Fruit fly (Drosophila melanogaster) whole organism, adult: ENCODE measurements around the gene CG7208.

Experiments
- CG11617 ChIP-seq: fragments of 200-800 bp; sonication (Bioruptor generic); optimal IDR thresholded peaks from 2 replicates; lab custom pipeline; 2017; ENCODE audit warnings: mild to moderate bottlenecking, missing biosample characterization, missing genetic modification reagents, missing genetic modification characterization
- CG12768 ChIP-seq: fragments of 200-800 bp; sonication (Bioruptor generic); optimal IDR thresholded peaks from 2 replicates; lab custom pipeline; 2017; ENCODE audit warnings: missing biosample characterization, missing genetic modification characterization, mild to moderate bottlenecking, moderate library complexity, missing genetic modification reagents
- CG14711 ChIP-seq: fragments of 200-800 bp; sonication (Bioruptor generic); optimal IDR thresholded peaks from 2 replicates; lab custom pipeline; 2018; ENCODE audit warnings: missing biosample characterization, mild to moderate bottlenecking, missing genetic modification characterization, moderate library complexity
- CG1620 ChIP-seq: fragments of 200-800 bp; sonication (Bioruptor generic); optimal IDR thresholded peaks from 2 replicates; lab custom pipeline; 2016; ENCODE audit warnings: missing biosample characterization, missing genetic modification characterization
- CG33017 ChIP-seq: fragments of 200-800 bp; sonication (Bioruptor generic); optimal IDR thresholded peaks from 2 replicates; lab custom pipeline; 2018; ENCODE audit warnings: missing biosample characterization, mild to moderate bottlenecking, missing genetic modification characterization, moderate library complexity
- CG5204 ChIP-seq: fragments of 200-800 bp; sonication (Bioruptor generic); optimal IDR thresholded peaks from 2 replicates; lab custom pipeline; 2016; ENCODE audit warnings: missing biosample characterization, missing genetic modification characterization
- CG7045 ChIP-seq: fragments of 200-800 bp; sonication (Bioruptor generic); optimal IDR thresholded peaks from 2 replicates; lab custom pipeline; 2017; ENCODE audit warnings: missing biosample characterization, mild to moderate bottlenecking, missing genetic modification characterization
- CG7101 ChIP-seq: fragments of 200-800 bp; sonication (Bioruptor generic); optimal IDR thresholded peaks from 2 replicates; lab custom pipeline; 2018; ENCODE audit warnings: missing biosample characterization, mild to moderate bottlenecking, missing genetic modification characterization, moderate library complexity
- Clk ChIP-seq: fragments of 200-800 bp; sonication (Bioruptor generic); optimal IDR thresholded peaks from 2 replicates; lab custom pipeline; 2017; ENCODE audit warnings: missing biosample characterization, missing genetic modification characterization
- Crg-1 ChIP-seq: fragments of 200-800 bp; sonication (Bioruptor generic); optimal IDR thresholded peaks from 2 replicates; lab custom pipeline; 2016; ENCODE audit warnings: missing biosample characterization, missing genetic modification characterization
- Hr96 ChIP-seq: fragments of 200-800 bp; sonication (Bioruptor generic); optimal IDR thresholded peaks from 2 replicates; lab custom pipeline; 2016; ENCODE audit warnings: missing biosample characterization, missing genetic modification characterization
- Mnt ChIP-seq: fragments of 200-800 bp; sonication (Bioruptor generic); optimal IDR thresholded peaks from 2 replicates; lab custom pipeline; 2016; ENCODE audit warnings: missing biosample characterization, mild to moderate bottlenecking, missing genetic modification characterization
- bab1 ChIP-seq: fragments of 200-800 bp; sonication (Bioruptor generic); optimal IDR thresholded peaks from 3 replicates; lab custom pipeline; 2019; ENCODE audit warnings: missing biosample characterization, mild to moderate bottlenecking, missing genetic modification characterization, moderate library complexity
- cic ChIP-seq: fragments of 200-800 bp; sonication (Bioruptor generic); optimal IDR thresholded peaks from 2 replicates; lab custom pipeline; 2017; ENCODE audit warnings: missing biosample characterization, mild to moderate bottlenecking, missing genetic modification characterization, moderate library complexity
- cnc ChIP-seq, 2 experiments: fragments of >200 bp; optimal IDR thresholded peaks; 2 replicates each; lab custom pipeline; 2017
- kay ChIP-seq: fragments of 200-800 bp; sonication (Bioruptor generic); peaks from one replicate; lab custom pipeline; 2016; ENCODE audit warnings: missing biosample characterization, missing genetic modification characterization, borderline replicate concordance
- ovo ChIP-seq: fragments of 200-800 bp; sonication (Bioruptor generic); optimal IDR thresholded peaks from 2 replicates; lab custom pipeline; 2016; ENCODE audit warnings: missing biosample characterization, missing genetic modification characterization
- pad ChIP-seq: fragments of 200-800 bp; sonication (Bioruptor generic); optimal IDR thresholded peaks from 3 replicates; lab custom pipeline; 2017; ENCODE audit warnings: missing biosample characterization, missing genetic modification characterization, mild to moderate bottlenecking, moderate library complexity, missing genetic modification reagents
- tj ChIP-seq: fragments of 200-800 bp; sonication (Bioruptor generic); optimal IDR thresholded peaks from 3 replicates; lab custom pipeline; 2017; ENCODE audit warnings: missing biosample characterization, mild to moderate bottlenecking, missing genetic modification characterization, moderate library complexity
- toe ChIP-seq: fragments of 200-800 bp; sonication (Bioruptor generic); optimal IDR thresholded peaks from 2 replicates; lab custom pipeline; 2016; ENCODE audit warnings: missing biosample characterization, missing genetic modification characterization

The CG7208 gene

DNA sequence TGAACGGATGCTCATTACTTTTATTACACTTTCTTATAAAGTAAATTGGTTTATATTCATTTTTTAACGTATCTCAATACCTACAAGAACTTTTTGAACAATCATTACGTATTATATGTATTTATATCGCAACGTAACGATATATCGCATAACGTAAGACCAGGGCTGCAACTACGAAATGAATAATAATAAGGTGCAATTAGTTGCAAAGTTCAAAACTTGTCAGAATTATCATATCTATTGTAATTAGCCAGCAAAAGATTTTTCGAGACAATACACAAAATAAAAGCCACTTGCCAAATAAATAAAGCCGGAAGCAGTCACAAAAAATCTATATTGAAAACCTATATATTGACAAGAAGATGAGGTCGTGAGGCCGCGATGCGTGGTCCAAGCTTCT lies 29.8 kb upstream of the CG7208 start:
- peak; percentile 22 for TF ChIP-seq CG11617
- peak; percentile 69 for TF ChIP-seq toe (GFP tag; lab: Kevin White, UChicago)
- no peak for TF ChIP-seq Crg-1 (GFP tag; lab: Kevin White, UChicago)
- no peak for TF ChIP-seq cnc (optimal IDR thresholded peaks at IDR 0.05; lab: Kevin White, UChicago)
- TF ChIP-seq bab1 (GFP tag; lab: Kevin White, UChicago) = peak; percentile 52
- TF ChIP-seq Hr96 (GFP tag; lab: Kevin White, UChicago) = peak; percentile 55
- peak; percentile 22 for TF ChIP-seq CG14711 (tag; lab: Kevin White, UChicago)
- TF ChIP-seq CG12768 (GFP tag; lab: Kevin White, UChicago) = peak; percentile 35
- TF ChIP-seq CG7101 (tag; lab: Kevin White, UChicago) = peak; percentile 10
- peak; percentile 29 for TF ChIP-seq Mnt
- TF ChIP-seq CG5204 = peak; percentile 31
- no peak for TF ChIP-seq tj
- peak; percentile 32 for TF ChIP-seq CG33017 (tag; lab: Kevin White, UChicago)

dm6 chr3R:18208479-18208878 lies 23.0 kb upstream of the CG7208 start, which contains the start of gene CG44158:
Gene CG44158, plus strand, starts transcription at chr3R:18208779.
- TF ChIP-seq CG7101 (tag; lab: Kevin White, UChicago) (no peak), cnc (optimal IDR thresholded peaks at IDR 0.05; lab: Kevin White, UChicago) (no peak), Clk (GFP tag; lab: Kevin White, UChicago) (no peak), CG12768 (GFP tag; lab: Kevin White, UChicago) (no peak), bab1 (GFP tag; lab: Kevin White, UChicago) (no peak), CG11617 (no peak), CG5204 (no peak), Mnt (no peak), toe (GFP tag; lab: Kevin White, UChicago) (no peak), Hr96 (GFP tag; lab: Kevin White, UChicago) (no peak), cic (GFP tag; lab: Kevin White, UChicago) (no peak), CG33017 (tag; lab: Kevin White, UChicago) (no peak)

DNA sequence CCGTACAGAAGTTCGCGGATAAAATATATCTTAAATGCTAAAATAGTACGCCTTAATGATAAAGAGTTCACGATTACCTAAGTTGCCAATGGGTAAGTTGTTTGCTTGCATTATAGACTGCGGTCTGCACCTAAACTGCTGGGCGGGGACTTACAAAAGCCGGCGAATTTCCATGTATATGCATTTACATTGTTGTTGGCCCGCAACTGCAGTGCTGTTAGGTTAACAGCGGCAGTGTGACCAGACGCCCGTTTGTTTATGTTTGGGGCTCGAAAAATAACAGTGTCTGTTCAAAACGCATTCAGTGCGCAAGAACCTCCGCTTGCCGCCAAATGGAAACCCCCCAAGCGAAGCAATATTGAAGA lies 14.4 kb upstream of the CG7208 start:
- TF ChIP-seq tj (no peak), ovo (GFP tag; lab: Kevin White, UChicago) (no peak), kay (GFP tag; lab: Kevin White, UChicago) (no peak), CG7045 (GFP tag; lab: Kevin White, UChicago) (no peak)

dm6 chr3R:18199177-18199884 lies 13.8 kb upstream of the CG7208 start, which contains the start of the genes Ssdp and CG7985:
Gene Ssdp, minus strand, starts transcription at chr3R:18199595.
Gene CG7985, plus strand, starts transcription at chr3R:18199857.
- TF ChIP-seq kay (GFP tag; lab: Kevin White, UChicago) (peak; percentile 57), tj (no peak), CG7101 (tag; lab: Kevin White, UChicago) (no peak), CG33017 (tag; lab: Kevin White, UChicago) (peak; percentile 25)

dm6 chr3R:18198518-18199118 lies 13.1 kb upstream of the CG7208 start:
- TF ChIP-seq tj (peak; percentile 56), CG5204 (no peak), cnc (optimal IDR thresholded peaks at IDR 0.05; lab: Kevin White, UChicago) (no peak), CG14711 (tag; lab: Kevin White, UChicago) (peak; percentile 15), CG7101 (tag; lab: Kevin White, UChicago) (peak; percentile 64), Clk (GFP tag; lab: Kevin White, UChicago) (peak; percentile 25), CG33017 (tag; lab: Kevin White, UChicago) (peak; percentile 14), Mnt (peak; percentile 65), kay (GFP tag; lab: Kevin White, UChicago) (no peak), CG12768 (GFP tag; lab: Kevin White, UChicago) (peak; percentile 73), CG7045 (GFP tag; lab: Kevin White, UChicago) (peak; percentile 55), pad (GFP tag; lab: Kevin White, UChicago) (peak; percentile 36), Crg-1 (GFP tag; lab: Kevin White, UChicago) (peak; percentile 34), Hr96 (GFP tag; lab: Kevin White, UChicago) (peak; percentile 4), ovo (GFP tag; lab: Kevin White, UChicago) (peak; percentile 46), bab1 (GFP tag; lab: Kevin White, UChicago) (no peak), CG11617 (peak; percentile 60), toe (GFP tag; lab: Kevin White, UChicago) (no peak), CG1620 (GFP tag; lab: Kevin White, UChicago) (peak; percentile 59), cic (GFP tag; lab: Kevin White, UChicago) (peak; percentile 80)

- TF ChIP-seq Clk (GFP tag; lab: Kevin White, UChicago) (no peak), tj (no peak), CG12768 (GFP tag; lab: Kevin White, UChicago) (no peak), ovo (GFP tag; lab: Kevin White, UChicago) (no peak), CG1620 (GFP tag; lab: Kevin White, UChicago) (no peak), CG5204 (no peak), CG33017 (tag; lab: Kevin White, UChicago) (no peak), Mnt (no peak), kay (GFP tag; lab: Kevin White, UChicago) (no peak), CG7101 (tag; lab: Kevin White, UChicago) (no peak), bab1 (GFP tag; lab: Kevin White, UChicago) (no peak), CG7045 (GFP tag; lab: Kevin White, UChicago) (no peak), Crg-1 (GFP tag; lab: Kevin White, UChicago) (no peak), cic (GFP tag; lab: Kevin White, UChicago) (no peak), cnc (optimal IDR thresholded peaks at IDR 0.05; lab: Kevin White, UChicago) (no peak), pad (GFP tag; lab: Kevin White, UChicago) (no peak), toe (GFP tag; lab: Kevin White, UChicago) (no peak), CG11617 (no peak)
Observed at dm6 chr3R:18197802-18198148, 12.3 kb upstream of the CG7208 start.
